Fruit fly (Drosophila melanogaster): ENCODE data around the gene CG46412.

DNA sequence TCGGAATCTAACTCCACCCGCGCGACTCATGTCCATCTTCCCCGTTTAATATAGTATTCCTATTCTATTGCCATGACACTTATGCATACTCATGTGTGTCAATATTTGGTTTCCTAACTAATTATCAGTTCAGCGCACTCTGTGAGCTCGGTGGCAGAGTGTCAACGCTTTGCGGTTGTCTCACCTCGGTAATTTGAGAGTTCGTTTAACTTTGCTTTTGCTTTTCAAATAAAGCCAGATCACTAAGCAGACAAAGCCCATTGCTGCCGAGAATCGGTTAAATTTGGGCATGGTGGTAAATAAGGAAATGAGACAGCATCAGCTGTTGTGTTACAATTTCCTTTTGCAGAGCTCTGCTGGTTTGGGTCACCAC is 23.6 kb downstream of the CG46412 start:
- TF ChIP-seq CG8478 (optimal IDR thresholded peaks at IDR 0.05), result no peak
- no peak for TF ChIP-seq CTCF (optimal IDR thresholded peaks at IDR 0.05)
